Worm (Caenorhabditis elegans) whole organism, early embryonic: ENCODE data around the gene F13H10.9.

Experiments used
- B0310.2 ChIP-seq: sonication (generic microtip); optimal IDR thresholded peaks from 2 replicates; lab custom pipeline; 2016; ENCODE audit warnings: mild to moderate bottlenecking, missing genetic modification characterization, missing compliant biosample characterization
- aly-1 ChIP-seq: sonication (generic microtip); optimal IDR thresholded peaks from 2 replicates; lab custom pipeline; 2016; ENCODE audit warnings: missing genetic modification characterization, missing compliant biosample characterization
- ama-1 ChIP-seq: fragments of 150-350 bp; optimal IDR thresholded peaks from 2 replicates; lab custom pipeline; 2014
- ets-7 ChIP-seq: sonication (generic microtip); optimal IDR thresholded peaks from 2 replicates; lab custom pipeline; 2016; ENCODE audit warnings: missing genotype, missing genetic modification characterization, missing compliant biosample characterization
- flt-1 ChIP-seq: fragments of 200-800 bp; sonication (Bioruptor generic); IDR thresholded peaks from 2 replicates; pipeline ENCODE4 v1.3.6; 2022; ENCODE audit warnings: missing genetic modification characterization, missing compliant biosample characterization
- hmbx-1 ChIP-seq: sonication (generic microtip); optimal IDR thresholded peaks from 2 replicates; lab custom pipeline; 2016; ENCODE audit warnings: mild to moderate bottlenecking, missing genetic modification characterization, missing compliant biosample characterization
- hmg-4 ChIP-seq: fragments of 200-800 bp; sonication (Bioruptor generic); optimal IDR thresholded peaks from 2 replicates; lab custom pipeline; 2018; ENCODE audit warnings: mild to moderate bottlenecking, missing genetic modification characterization, missing compliant biosample characterization
- hnd-1 ChIP-seq: sonication (generic microtip); optimal IDR thresholded peaks from 2 replicates; lab custom pipeline; 2016; ENCODE audit warnings: missing genetic modification characterization, missing compliant biosample characterization
- scrt-1 ChIP-seq: fragments of 200-800 bp; sonication (Bioruptor generic); IDR thresholded peaks from 2 replicates; pipeline ENCODE4 v1.3.6; 2022; ENCODE audit warnings: missing genetic modification characterization, missing compliant biosample characterization
- sea-1 ChIP-seq: fragments of 200-800 bp; sonication (Bioruptor generic); conservative IDR thresholded peaks from 2 replicates; pipeline ENCODE4 v1.3.6; 2022; ENCODE audit warnings: missing genetic modification characterization, missing compliant biosample characterization
- tbx-11 ChIP-seq: fragments of 200-800 bp; sonication (Bioruptor generic); IDR thresholded peaks from 2 replicates; pipeline ENCODE4 v1.3.6; 2022; ENCODE audit warnings: missing genetic modification characterization, missing compliant biosample characterization
- tbx-37 ChIP-seq: fragments of 200-800 bp; sonication (Bioruptor generic); conservative IDR thresholded peaks from 2 replicates; pipeline ENCODE4 v1.3.6; 2022; ENCODE audit warnings: missing genetic modification reagents, missing genetic modification characterization, missing compliant biosample characterization

ce11 chrIV:11009928-11010327, 8.2 kb downstream of the F13H10.9 start:
- TF ChIP-seq aly-1 (tag; lab: Kevin White, UChicago) (no peak), sea-1 (GFP tag; lab: Robert Waterston, UW) (no peak), flt-1 (GFP tag; lab: Robert Waterston, UW) (no peak), ama-1 (no peak), hmg-4 (GFP tag; lab: Kevin White, UChicago) (no peak), tbx-37 (no peak), scrt-1 (no peak), ets-7 (no peak), tbx-11 (no peak), hmbx-1 (tag; lab: Kevin White, UChicago) (no peak), B0310.2 (no peak), hnd-1 (no peak)
